Worm (Caenorhabditis elegans) whole organism, L2 larva: ENCODE data around the gene col-180.

Source experiments
- C34F6.9 ChIP-seq: fragments of 150-350 bp; optimal IDR thresholded peaks from 2 replicates; lab custom pipeline; 2014; ENCODE audit warnings: missing biosample characterization, missing genetic modification characterization
- F13H6.1 ChIP-seq: sonication (generic microtip); optimal IDR thresholded peaks from 2 replicates; lab custom pipeline; 2016; ENCODE audit warnings: missing genetic modification characterization, missing compliant biosample characterization
- R02D3.7 ChIP-seq: fragments of 150-350 bp; optimal IDR thresholded peaks from 2 replicates; lab custom pipeline; 2014; ENCODE audit warnings: missing biosample characterization, missing genetic modification characterization
- alr-1 ChIP-seq: fragments of 150-350 bp; optimal IDR thresholded peaks from 2 replicates; lab custom pipeline; 2014; ENCODE audit warnings: missing biosample characterization, missing genetic modification characterization
- aly-2 ChIP-seq: fragments of 150-350 bp; optimal IDR thresholded peaks from 2 replicates; lab custom pipeline; 2014; ENCODE audit warnings: missing biosample characterization, missing genetic modification characterization
- ama-1 ChIP-seq: fragments of 150-350 bp; optimal IDR thresholded peaks from 2 replicates; lab custom pipeline; 2018; ENCODE audit warnings: inconsistent platforms
- blmp-1 ChIP-seq: sonication (generic microtip); optimal IDR thresholded peaks from 2 replicates; lab custom pipeline; 2017; ENCODE audit warnings: missing genetic modification characterization, mild to moderate bottlenecking, missing compliant biosample characterization, antibody characterized with exemption, moderate library complexity; ENCODE audit not compliant: insufficient read depth
- ceh-16 ChIP-seq: fragments of 150-350 bp; optimal IDR thresholded peaks from 2 replicates; lab custom pipeline; 2014; ENCODE audit warnings: missing biosample characterization, missing genetic modification characterization
- ceh-82 ChIP-seq: fragments of 150-350 bp; optimal IDR thresholded peaks from 2 replicates; lab custom pipeline; 2014; ENCODE audit warnings: missing biosample characterization, missing genetic modification characterization
- crh-2 ChIP-seq: sonication (generic microtip); optimal IDR thresholded peaks from 2 replicates; lab custom pipeline; 2017; ENCODE audit warnings: missing biosample characterization, missing genetic modification characterization
- dmd-4 ChIP-seq: sonication (generic microtip); optimal IDR thresholded peaks from 2 replicates; lab custom pipeline; 2017; ENCODE audit warnings: missing biosample characterization, missing genetic modification characterization
- egl-27 ChIP-seq: sonication (generic microtip); optimal IDR thresholded peaks from 3 replicates; lab custom pipeline; 2017; ENCODE audit warnings: missing biosample characterization, missing genetic modification reagents, missing genetic modification characterization
- elt-1 ChIP-seq: fragments of 150-350 bp; optimal IDR thresholded peaks from 2 replicates; lab custom pipeline; 2014; ENCODE audit warnings: missing biosample characterization, missing genetic modification characterization
- elt-3 ChIP-seq: sonication (generic microtip); optimal IDR thresholded peaks from 2 replicates; lab custom pipeline; 2017; ENCODE audit warnings: missing biosample characterization, missing genetic modification characterization
- fos-1 ChIP-seq: fragments of 150-350 bp; optimal IDR thresholded peaks from 2 replicates; lab custom pipeline; 2014; ENCODE audit warnings: missing biosample characterization, missing genetic modification characterization
- gmeb-1 ChIP-seq: fragments of 150-350 bp; optimal IDR thresholded peaks from 2 replicates; lab custom pipeline; 2014; ENCODE audit warnings: missing biosample characterization, missing genetic modification characterization
- lin-11 ChIP-seq: fragments of 150-350 bp; sonication (generic microtip); optimal IDR thresholded peaks from 2 replicates; lab custom pipeline; 2014; ENCODE audit warnings: missing biosample characterization, missing genetic modification characterization, inconsistent platforms, mixed read lengths
- lin-13 ChIP-seq: fragments of 150-350 bp; optimal IDR thresholded peaks from 2 replicates; lab custom pipeline; 2014; ENCODE audit warnings: missing biosample characterization, missing genetic modification reagents, missing genetic modification characterization
- lin-39 ChIP-seq: fragments of 150-350 bp; optimal IDR thresholded peaks from 2 replicates; lab custom pipeline; 2014; ENCODE audit warnings: missing biosample characterization, missing genetic modification reagents, missing genetic modification characterization
- lsy-2 ChIP-seq, 2 experiments: fragments of 150-350 bp in 1 of 2; sonication (generic microtip) in 1 of 2; optimal IDR thresholded peaks; 2 replicates each; lab custom pipeline; 2014 to 2017; ENCODE audit warnings: missing biosample characterization in 2 of 2, missing genetic modification characterization in 2 of 2
- mab-5 ChIP-seq: fragments of 150-350 bp; optimal IDR thresholded peaks from 2 replicates; lab custom pipeline; 2014; ENCODE audit warnings: missing biosample characterization, missing genetic modification characterization
- mbf-1 ChIP-seq: sonication (generic microtip); optimal IDR thresholded peaks from 2 replicates; lab custom pipeline; 2017; ENCODE audit warnings: missing biosample characterization, missing genetic modification characterization
- mdl-1 ChIP-seq, 2 experiments: fragments of 150-350 bp in 1 of 2; sonication (generic microtip) in 1 of 2; optimal IDR thresholded peaks; 2 replicates each; lab custom pipeline; 2017; ENCODE audit warnings: missing biosample characterization in 2 of 2, missing genetic modification characterization in 2 of 2
- nhr-11 ChIP-seq: fragments of 150-350 bp; optimal IDR thresholded peaks from 2 replicates; lab custom pipeline; 2014; ENCODE audit warnings: missing biosample characterization, missing genetic modification characterization
- nhr-12 ChIP-seq: fragments of 150-350 bp; optimal IDR thresholded peaks from 2 replicates; lab custom pipeline; 2014; ENCODE audit warnings: missing biosample characterization, missing genetic modification characterization
- nhr-129 ChIP-seq: fragments of 150-350 bp; optimal IDR thresholded peaks from 2 replicates; lab custom pipeline; 2014; ENCODE audit warnings: missing biosample characterization, missing genetic modification characterization
- nhr-21 ChIP-seq: fragments of 150-350 bp; optimal IDR thresholded peaks from 2 replicates; lab custom pipeline; 2014; ENCODE audit warnings: missing biosample characterization, missing genetic modification characterization
- nhr-25 ChIP-seq: fragments of 150-350 bp; sonication (generic microtip); optimal IDR thresholded peaks from 3 replicates; lab custom pipeline; 2014; ENCODE audit warnings: missing biosample characterization, missing genetic modification characterization
- nhr-77 ChIP-seq: fragments of 150-350 bp; optimal IDR thresholded peaks from 2 replicates; lab custom pipeline; 2014; ENCODE audit warnings: missing biosample characterization, missing genetic modification characterization
- peb-1 ChIP-seq: fragments of 150-350 bp; optimal IDR thresholded peaks from 2 replicates; lab custom pipeline; 2014; ENCODE audit warnings: missing biosample characterization, missing genetic modification characterization
- sma-9 ChIP-seq, 2 experiments: fragments of 150-350 bp in 1 of 2; sonication (generic microtip) in 1 of 2; optimal IDR thresholded peaks; 2 replicates each; lab custom pipeline; 2014 to 2016; ENCODE audit warnings: missing genetic modification characterization in 2 of 2, mild to moderate bottlenecking in 1 of 2, missing biosample characterization in 1 of 2, missing compliant biosample characterization in 1 of 2, missing genetic modification reagents in 1 of 2, moderate library complexity in 1 of 2
- unc-55 ChIP-seq: fragments of 150-350 bp; sonication (generic microtip); optimal IDR thresholded peaks from 3 replicates; lab custom pipeline; 2014; ENCODE audit warnings: missing biosample characterization, missing genetic modification reagents, missing genetic modification characterization
- unc-62 ChIP-seq: fragments of 150-350 bp; optimal IDR thresholded peaks from 2 replicates; lab custom pipeline; 2014; ENCODE audit warnings: missing biosample characterization, missing genetic modification reagents, missing genetic modification characterization
- ztf-1 ChIP-seq: fragments of 200-800 bp; sonication (Bioruptor generic); conservative IDR thresholded peaks from 2 replicates; pipeline ENCODE4 v1.3.6; 2022; ENCODE audit warnings: missing genetic modification characterization, missing compliant biosample characterization

col-180 gene

ce11 chrX:11725646-11726045 is 13.6 kb upstream of the col-180 start:
- TF ChIP-seq C34F6.9 (tag; lab: Kevin White, UChicago) (no peak), fos-1 (tag; lab: Kevin White, UChicago) (no peak), nhr-25 (tag; lab: Kevin White, UChicago) (no peak), nhr-129 (tag; lab: Kevin White, UChicago) (peak; percentile 27), ztf-1 (GFP tag; lab: Robert Waterston, UW) (no peak), nhr-77 (tag; lab: Kevin White, UChicago) (no peak)

ce11 chrX:11723781-11724201 is 11.7 kb upstream of the col-180 start, which contains the start of gene D1053.4:
D1053.4 (minus strand) TSS chrX:11723800.
- TF ChIP-seq egl-27 (tag; lab: Kevin White, UChicago) (peak; percentile 22), fos-1 (tag; lab: Kevin White, UChicago) (peak; percentile 85), gmeb-1 (tag; lab: Kevin White, UChicago) (peak; percentile 8), ceh-16 (tag; lab: Kevin White, UChicago) (no peak), ama-1 (no peak), F13H6.1 (peak; percentile 18), sma-9 (GFP tag; optimal IDR thresholded peaks at IDR 0.05; lab: Kevin White, UChicago) (peak; percentile 47), sma-9 (tag; optimal IDR thresholded peaks at IDR 0.05; lab: Kevin White, UChicago) (no peak), mdl-1 (tag; optimal IDR thresholded peaks at IDR 0.05; lab: Kevin White, UChicago) (peak in 1 of 2 experiments; percentile 15), ceh-82 (tag; lab: Kevin White, UChicago) (no peak), crh-2 (tag; lab: Kevin White, UChicago) (peak; percentile 76)

ce11 chrX:11720058-11720457 is 8.0 kb upstream of the col-180 start:
- TF ChIP-seq F13H6.1 (peak; percentile 4), dmd-4 (no peak), ceh-16 (tag; lab: Kevin White, UChicago) (no peak), mab-5 (no peak), nhr-25 (tag; lab: Kevin White, UChicago) (peak; percentile 43)

ce11 chrX:11718751-11719150 is 6.7 kb upstream of the col-180 start:
- TF ChIP-seq fos-1 (tag; lab: Kevin White, UChicago) (no peak), nhr-129 (tag; lab: Kevin White, UChicago) (peak; percentile 3), F13H6.1 (peak; percentile 53)

ce11 chrX:11716463-11716960 is 4.4 kb upstream of the col-180 start, which contains the start of gene C44C10.9:
C44C10.9 (minus strand) TSS chrX:11716513.
- TF ChIP-seq blmp-1 (tag; lab: Kevin White, UChicago) (peak; percentile 28), nhr-25 (tag; lab: Kevin White, UChicago) (peak; percentile 42), gmeb-1 (tag; lab: Kevin White, UChicago) (no peak)
- TF ChIP-seq, all 48 proteins: peak for 2

ce11 chrX:11711437-11712080 is 521 bp downstream of the col-180 start:
- TF ChIP-seq fos-1 (tag; lab: Kevin White, UChicago) (no peak), nhr-25 (tag; lab: Kevin White, UChicago) (no peak), nhr-12 (tag; lab: Kevin White, UChicago) (no peak), unc-55 (no peak), unc-62 (GFP tag; lab: Kevin White, UChicago) (no peak), R02D3.7 (no peak), elt-1 (tag; lab: Kevin White, UChicago) (no peak), egl-27 (tag; lab: Kevin White, UChicago) (no peak), aly-2 (tag; lab: Kevin White, UChicago) (no peak), dmd-4 (no peak), mbf-1 (tag; lab: Kevin White, UChicago) (no peak)

- TF ChIP-seq unc-55 (peak; percentile 57), nhr-129 (tag; lab: Kevin White, UChicago) (no peak), peb-1 (no peak), alr-1 (no peak), crh-2 (tag; lab: Kevin White, UChicago) (peak; percentile 86), elt-3 (tag; lab: Kevin White, UChicago) (no peak), dmd-4 (no peak), egl-27 (tag; lab: Kevin White, UChicago) (peak; percentile 19), nhr-12 (tag; lab: Kevin White, UChicago) (no peak), sma-9 (GFP tag; optimal IDR thresholded peaks at IDR 0.05; lab: Kevin White, UChicago) (peak; percentile 53), sma-9 (tag; optimal IDR thresholded peaks at IDR 0.05; lab: Kevin White, UChicago) (no peak), lin-39 (tag; lab: Kevin White, UChicago) (no peak), mdl-1 (tag; optimal IDR thresholded peaks at IDR 0.05; lab: Kevin White, UChicago) (peak in 1 of 2 experiments; percentile 63), ztf-1 (GFP tag; lab: Robert Waterston, UW) (no peak), nhr-77 (tag; lab: Kevin White, UChicago) (no peak), elt-1 (tag; lab: Kevin White, UChicago) (no peak), ama-1 (no peak), R02D3.7 (no peak), lin-11 (tag; lab: Kevin White, UChicago) (no peak), aly-2 (tag; lab: Kevin White, UChicago) (no peak), lin-13 (peak; percentile 5), nhr-11 (tag; lab: Kevin White, UChicago) (no peak), lsy-2 (tag; optimal IDR thresholded peaks at IDR 0.05; lab: Kevin White, UChicago) (no peak), mab-5 (no peak), nhr-21 (tag; lab: Kevin White, UChicago) (peak; percentile 60), unc-62 (GFP tag; lab: Kevin White, UChicago) (no peak)
Observed at ce11 chrX:11710229-11710628, 1.9 kb downstream of the col-180 start, which contains the start of gene C44C10.11. C44C10.11 (minus strand) TSS chrX:11710343.
